Worm (Caenorhabditis elegans): ENCODE measurements around the gene Y67D8B.2.

DNA sequence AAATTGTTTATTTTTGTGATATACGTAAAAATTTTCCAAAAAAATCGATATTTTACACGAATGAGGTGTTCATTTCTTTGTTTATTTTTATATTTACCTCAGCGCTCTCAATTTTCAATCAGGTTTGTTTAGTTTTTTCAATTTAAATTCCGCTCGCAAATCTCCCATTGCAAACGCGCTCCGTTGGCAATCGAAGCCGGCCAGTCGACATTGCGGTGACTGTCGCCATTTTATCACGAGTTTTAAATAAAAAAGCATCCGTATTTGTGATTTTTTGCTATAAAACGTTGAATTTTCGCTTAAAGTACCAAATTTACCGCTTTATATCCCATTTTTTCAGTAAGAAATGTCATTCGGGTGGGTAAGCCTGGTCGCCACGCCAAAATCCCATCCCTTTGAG is 22.1 kb upstream of the Y67D8B.2 start, which contains the start of gene slmp-1:
- TF ChIP-seq ceh-30 (tag; optimal IDR thresholded peaks at IDR 0.05) (no peak), ref-2 (tag; optimal IDR thresholded peaks at IDR 0.05) (no peak), pqm-1 (tag; optimal IDR thresholded peaks at IDR 0.05) (no peak), elt-2 (tag; optimal IDR thresholded peaks at IDR 0.05) (peak; percentile 23), fkh-10 (GFP tag; optimal IDR thresholded peaks at IDR 0.05) (no peak), che-1 (tag; optimal IDR thresholded peaks at IDR 0.05) (no peak)
